Fruit fly (Drosophila melanogaster) whole organism, embryonic: ENCODE results near the gene Scgbeta.

Source experiments
- Ada2b ChIP-seq: fragments of 200-800 bp; sonication (Bioruptor generic); IDR thresholded peaks from 2 replicates; pipeline ENCODE4 v1.3.6; 2022; ENCODE audit warnings: missing biosample characterization, missing genetic modification characterization
- CG10267 ChIP-seq: fragments of 200-800 bp; sonication (Bioruptor generic); optimal IDR thresholded peaks from 2 replicates; lab custom pipeline; 2018; ENCODE audit warnings: missing biosample characterization, mild to moderate bottlenecking, missing genetic modification characterization, moderate library complexity
- CG14014 ChIP-seq: fragments of 200-800 bp; sonication (Bioruptor generic); IDR thresholded peaks from 2 replicates; pipeline ENCODE4 v1.3.6; 2022; ENCODE audit warnings: missing biosample characterization, missing genetic modification characterization
- CG14965 ChIP-seq: fragments of 200-800 bp; sonication (Bioruptor generic); optimal IDR thresholded peaks from 2 replicates; lab custom pipeline; 2016; ENCODE audit warnings: missing biosample characterization, missing genetic modification characterization, borderline replicate concordance
- CG15073 ChIP-seq: fragments of 200-800 bp; sonication (Bioruptor generic); optimal IDR thresholded peaks from 2 replicates; lab custom pipeline; 2016; ENCODE audit warnings: missing biosample characterization, missing genetic modification characterization
- CG17829 ChIP-seq: fragments of 200-800 bp; optimal IDR thresholded peaks from 2 replicates; lab custom pipeline; 2019; ENCODE audit warnings: missing biosample characterization, mild to moderate bottlenecking, missing genetic modification characterization, moderate library complexity
- CG2712 ChIP-seq: fragments of 200-800 bp; optimal IDR thresholded peaks from 3 replicates; lab custom pipeline; 2019; ENCODE audit warnings: missing biosample characterization, mild to moderate bottlenecking, missing genetic modification characterization, moderate library complexity
- CG3065 ChIP-seq: fragments of 200-800 bp; sonication (Bioruptor generic); optimal IDR thresholded peaks from 2 replicates; lab custom pipeline; 2016; ENCODE audit warnings: missing biosample characterization, missing genetic modification characterization
- CG3281 ChIP-seq: fragments of 200-800 bp; sonication (Bioruptor generic); optimal IDR thresholded peaks from 3 replicates; lab custom pipeline; 2017; ENCODE audit warnings: missing biosample characterization, mild to moderate bottlenecking, missing genetic modification characterization
- CG33557 ChIP-seq: fragments of 200-800 bp; sonication (Bioruptor generic); optimal IDR thresholded peaks from 2 replicates; lab custom pipeline; 2019; ENCODE audit warnings: missing biosample characterization, mild to moderate bottlenecking, missing genetic modification characterization, moderate library complexity
- CG3847 ChIP-seq: fragments of 200-800 bp; sonication (Bioruptor generic); IDR thresholded peaks from 2 replicates; pipeline ENCODE4 v1.3.6; 2022; ENCODE audit warnings: missing biosample characterization, missing genetic modification characterization
- CG4360 ChIP-seq: fragments of 200-800 bp; sonication (Bioruptor generic); IDR thresholded peaks from 2 replicates; pipeline ENCODE4 v1.3.6; 2022; ENCODE audit warnings: missing biosample characterization, missing genetic modification characterization
- CG6765 ChIP-seq: fragments of 200-800 bp; sonication (Bioruptor generic); optimal IDR thresholded peaks from 3 replicates; lab custom pipeline; 2017; ENCODE audit warnings: missing biosample characterization, mild to moderate bottlenecking, missing genetic modification characterization
- CG7745 ChIP-seq: fragments of 200-800 bp; sonication (Bioruptor generic); optimal IDR thresholded peaks from 2 replicates; lab custom pipeline; 2018; ENCODE audit warnings: missing biosample characterization, mild to moderate bottlenecking, missing genetic modification characterization, moderate library complexity
- CG7987 ChIP-seq: fragments of 200-800 bp; sonication (Bioruptor generic); optimal IDR thresholded peaks from 2 replicates; lab custom pipeline; 2018; ENCODE audit warnings: missing biosample characterization, mild to moderate bottlenecking, missing genetic modification characterization, moderate library complexity
- CG8359 ChIP-seq: fragments of 200-800 bp; sonication (Bioruptor generic); optimal IDR thresholded peaks from 2 replicates; lab custom pipeline; 2017; ENCODE audit warnings: missing biosample characterization, mild to moderate bottlenecking, missing genetic modification characterization, borderline replicate concordance
- CG8765 ChIP-seq: fragments of 200-800 bp; sonication (Bioruptor generic); IDR thresholded peaks from 2 replicates; pipeline ENCODE4 v1.3.6; 2022; ENCODE audit warnings: missing biosample characterization, missing genetic modification characterization
- CG8924 ChIP-seq: fragments of 200-800 bp; optimal IDR thresholded peaks from 3 replicates; lab custom pipeline; 2019; ENCODE audit warnings: missing biosample characterization, mild to moderate bottlenecking, missing genetic modification characterization, moderate library complexity
- Dfd ChIP-seq, 2 experiments: fragments of >200 bp; optimal IDR thresholded peaks; 2 replicates each; lab custom pipeline; 2017; ENCODE audit warnings: missing biosample characterization in 2 of 2, missing genetic modification characterization in 2 of 2
- H15 ChIP-seq: fragments of 200-800 bp; sonication (Bioruptor generic); IDR thresholded peaks from 3 replicates; pipeline ENCODE4 v1.3.6; 2022; ENCODE audit warnings: missing biosample characterization, missing genetic modification characterization
- HLHmδ ChIP-seq: fragments of 200-800 bp; sonication (Bioruptor generic); optimal IDR thresholded peaks from 2 replicates; lab custom pipeline; 2018; ENCODE audit warnings: missing biosample characterization, mild to moderate bottlenecking, missing genetic modification characterization, moderate library complexity
- HmgZ ChIP-seq: fragments of 200-800 bp; sonication (Bioruptor generic); optimal IDR thresholded peaks from 2 replicates; lab custom pipeline; 2018; ENCODE audit warnings: missing biosample characterization, mild to moderate bottlenecking, missing genetic modification characterization
- Kr ChIP-seq: fragments of 200-800 bp; sonication (Bioruptor generic); optimal IDR thresholded peaks from 2 replicates; lab custom pipeline; 2017; ENCODE audit warnings: missing biosample characterization, mild to moderate bottlenecking, missing genetic modification characterization
- Oaz ChIP-seq: fragments of 200-800 bp; sonication (Bioruptor generic); IDR thresholded peaks from 2 replicates; pipeline ENCODE4 v1.3.6; 2022; ENCODE audit warnings: missing biosample characterization, missing genetic modification characterization
- Opbp ChIP-seq: fragments of 200-800 bp; sonication (Bioruptor generic); IDR thresholded peaks from 3 replicates; pipeline ENCODE4 v1.3.6; 2022; ENCODE audit warnings: missing biosample characterization, missing genetic modification characterization; ENCODE audit not compliant: partially characterized antibody
- Trl ChIP-seq, 3 experiments: fragments of >200 bp in 2 of 3; fragments of 200-800 bp in 1 of 3; sonication (Bioruptor generic) in 1 of 3; optimal IDR thresholded peaks; 2 replicates in 1 of 3; 3 replicates in 2 of 3; lab custom pipeline; 2016 to 2017; ENCODE audit warnings: missing biosample characterization in 1 of 3, missing genetic modification characterization in 1 of 3
- abd-A ChIP-seq: fragments of 200-800 bp; sonication (Bioruptor generic); optimal IDR thresholded peaks from 3 replicates; lab custom pipeline; 2019; ENCODE audit warnings: missing biosample characterization, mild to moderate bottlenecking, missing genetic modification characterization, moderate library complexity
- amos ChIP-seq: fragments of 200-800 bp; sonication (Bioruptor generic); IDR thresholded peaks from 2 replicates; pipeline ENCODE4 v1.3.6; 2022; ENCODE audit warnings: missing biosample characterization, missing genetic modification characterization; ENCODE audit not compliant: partially characterized antibody
- aop ChIP-seq: fragments of 200-800 bp; sonication (Bioruptor generic); IDR thresholded peaks from 2 replicates; pipeline ENCODE4 v1.3.6; 2022; ENCODE audit warnings: missing biosample characterization, missing genetic modification characterization
- bsh ChIP-seq, 2 experiments: fragments of 200-800 bp; sonication (Bioruptor generic); optimal IDR thresholded peaks; 2 replicates each; lab custom pipeline; 2017 to 2018; ENCODE audit warnings: mild to moderate bottlenecking in 2 of 2, missing biosample characterization in 2 of 2, missing genetic modification characterization in 2 of 2, moderate library complexity in 1 of 2
- cg ChIP-seq: fragments of 200-800 bp; sonication (Bioruptor generic); optimal IDR thresholded peaks from 3 replicates; lab custom pipeline; 2019; ENCODE audit warnings: missing biosample characterization, mild to moderate bottlenecking, missing genetic modification characterization, moderate library complexity
- dpn ChIP-seq, 2 experiments: fragments of 200-800 bp; sonication (Bioruptor generic); optimal IDR thresholded peaks; 3 replicates each; lab custom pipeline; 2016; ENCODE audit warnings: missing biosample characterization in 2 of 2, missing genetic modification characterization in 2 of 2
- en ChIP-seq: fragments of 200-800 bp; sonication (Bioruptor generic); optimal IDR thresholded peaks from 2 replicates; lab custom pipeline; 2016; ENCODE audit warnings: missing biosample characterization, missing genetic modification characterization
- exex ChIP-seq: fragments of 200-800 bp; sonication (Bioruptor generic); optimal IDR thresholded peaks from 4 replicates; lab custom pipeline; 2018; ENCODE audit warnings: missing biosample characterization, mild to moderate bottlenecking, missing genetic modification characterization, moderate library complexity
- fd64A ChIP-seq: fragments of 200-800 bp; sonication (Bioruptor generic); optimal IDR thresholded peaks from 3 replicates; lab custom pipeline; 2018; ENCODE audit warnings: missing biosample characterization, mild to moderate bottlenecking, missing genetic modification characterization
- gce ChIP-seq: fragments of 200-800 bp; sonication (Bioruptor generic); IDR thresholded peaks from 3 replicates; pipeline ENCODE4 v1.3.6; 2022; ENCODE audit warnings: missing biosample characterization, missing genetic modification characterization
- h ChIP-seq: fragments of >200 bp; optimal IDR thresholded peaks from 2 replicates; lab custom pipeline; 2017
- jing ChIP-seq: fragments of 200-800 bp; sonication (Bioruptor generic); optimal IDR thresholded peaks from 2 replicates; lab custom pipeline; 2018; ENCODE audit warnings: missing biosample characterization, mild to moderate bottlenecking, missing genetic modification characterization
- mld ChIP-seq: fragments of 200-800 bp; sonication (Bioruptor generic); IDR thresholded peaks from 3 replicates; pipeline ENCODE4 v1.3.6; 2022; ENCODE audit warnings: missing biosample characterization, missing genetic modification characterization; ENCODE audit not compliant: partially characterized antibody
- onecut ChIP-seq: fragments of 200-800 bp; sonication (Bioruptor generic); IDR thresholded peaks from 2 replicates; pipeline ENCODE4 v1.3.6; 2022; ENCODE audit warnings: missing biosample characterization, missing genetic modification characterization
- row ChIP-seq: fragments of 200-800 bp; sonication (Bioruptor generic); IDR thresholded peaks from 3 replicates; pipeline ENCODE4 v1.3.6; 2022; ENCODE audit warnings: missing biosample characterization, missing genetic modification characterization
- stwl ChIP-seq: fragments of 200-800 bp; sonication (Bioruptor generic); optimal IDR thresholded peaks from 3 replicates; lab custom pipeline; 2018; ENCODE audit warnings: missing biosample characterization, mild to moderate bottlenecking, missing genetic modification characterization, moderate library complexity
- toy ChIP-seq: fragments of 200-800 bp; sonication (Bioruptor generic); IDR thresholded peaks from 2 replicates; pipeline ENCODE4 v1.3.6; 2022; ENCODE audit warnings: missing biosample characterization, missing genetic modification characterization
- wdn ChIP-seq: fragments of 200-800 bp; sonication (Bioruptor generic); IDR thresholded peaks from 2 replicates; pipeline ENCODE4 v1.3.6; 2022; ENCODE audit warnings: missing biosample characterization, missing genetic modification characterization

Gene Scgbeta

DNA sequence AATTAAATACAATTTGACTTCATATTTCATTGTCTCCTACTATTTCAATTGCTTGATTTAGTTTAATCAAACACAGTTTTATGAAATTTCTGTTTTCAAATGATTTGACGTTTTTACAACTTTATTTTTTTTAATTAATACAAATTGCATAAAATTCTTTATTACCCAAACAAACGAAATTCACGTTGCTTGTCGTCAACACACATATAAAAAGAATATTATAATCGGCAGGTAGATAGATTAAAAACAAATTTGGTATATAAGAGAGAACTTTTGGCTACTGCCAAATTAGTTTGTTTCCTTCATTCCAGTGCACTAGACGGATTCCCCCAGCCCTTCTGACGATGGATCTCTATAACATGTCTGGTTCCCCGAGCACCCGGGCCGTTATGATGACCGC lies 45.4 kb downstream of the Scgbeta start, which contains the start of gene GstD6:
GstD6 (plus strand) TSS at position 301 of the 400 bp plus-strand sequence.
- TF ChIP-seq aop (GFP tag; lab: Robert Waterston, UW), result no peak
- no peak for TF ChIP-seq dpn (GFP tag; optimal IDR thresholded peaks at IDR 0.05; lab: Kevin White, UChicago)
- no peak for TF ChIP-seq CG7745 (tag; lab: Kevin White, UChicago)
- no peak for TF ChIP-seq CG4360 (GFP tag; lab: Robert Waterston, UW)
- TF ChIP-seq Dfd (GFP tag; optimal IDR thresholded peaks at IDR 0.05; lab: Kevin White, UChicago), result no peak
- no peak for TF ChIP-seq CG14965 (GFP tag; lab: Kevin White, UChicago)
- no peak for TF ChIP-seq jing (GFP tag; lab: Kevin White, UChicago)
- TF ChIP-seq CG3065 (GFP tag; lab: Kevin White, UChicago), result no peak
- no peak for TF ChIP-seq wdn (GFP tag; lab: Robert Waterston, UW)
- TF ChIP-seq en (GFP tag; lab: Kevin White, UChicago), result no peak
- no peak for TF ChIP-seq mld (GFP tag; lab: Robert Waterston, UW)
- TF ChIP-seq toy, result no peak
- TF ChIP-seq fd64A (GFP tag; lab: Kevin White, UChicago), result no peak
- no peak for TF ChIP-seq gce (GFP tag; lab: Robert Waterston, UW)
- TF ChIP-seq, all 482 proteins: peak for 0

DNA sequence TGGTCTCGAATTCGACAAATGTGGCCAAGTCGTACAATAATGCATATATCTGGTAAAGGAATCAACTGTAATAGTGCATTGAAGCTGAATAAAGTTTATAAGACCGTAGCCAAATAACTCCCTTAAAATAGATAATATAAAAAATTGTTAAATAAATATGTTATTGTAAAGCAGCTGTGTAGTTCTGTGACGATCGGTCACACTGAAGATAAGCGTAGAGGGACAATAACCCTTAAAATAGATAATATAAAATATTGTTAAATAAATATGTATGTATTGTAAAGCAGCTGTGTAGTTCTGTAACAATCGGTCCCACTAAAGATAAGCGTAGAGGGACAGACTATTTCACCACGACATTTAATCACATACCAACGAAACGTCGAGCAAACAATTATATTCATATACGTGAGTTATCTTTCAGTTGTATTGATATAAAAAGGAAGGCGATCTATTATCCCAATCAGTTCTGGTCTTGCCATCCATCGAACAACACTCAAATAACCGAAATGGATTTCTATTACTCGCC lies 46.9 kb downstream of the Scgbeta start, which contains the start of gene GstD5:
GstD5 (plus strand) TSS at position 476 of the 526 bp plus-strand sequence.
- TF ChIP-seq exex (tag; lab: Kevin White, UChicago) (peak; percentile 62), CG17829 (no peak), CG8765 (GFP tag; lab: Robert Waterston, UW) (no peak), stwl (tag; lab: Kevin White, UChicago) (peak; percentile 98), amos (GFP tag; lab: Robert Waterston, UW) (0 out of 2 replicates have a peak, but pooled peaks have one; percentile 8), CG8924 (tag; lab: Kevin White, UChicago) (peak; percentile 2), cg (GFP tag; lab: Kevin White, UChicago) (peak; percentile 10), CG10267 (tag; lab: Kevin White, UChicago) (peak; percentile 5), CG7987 (GFP tag; lab: Kevin White, UChicago) (no peak)
- TF ChIP-seq, all 482 proteins: peak for 6

DNA sequence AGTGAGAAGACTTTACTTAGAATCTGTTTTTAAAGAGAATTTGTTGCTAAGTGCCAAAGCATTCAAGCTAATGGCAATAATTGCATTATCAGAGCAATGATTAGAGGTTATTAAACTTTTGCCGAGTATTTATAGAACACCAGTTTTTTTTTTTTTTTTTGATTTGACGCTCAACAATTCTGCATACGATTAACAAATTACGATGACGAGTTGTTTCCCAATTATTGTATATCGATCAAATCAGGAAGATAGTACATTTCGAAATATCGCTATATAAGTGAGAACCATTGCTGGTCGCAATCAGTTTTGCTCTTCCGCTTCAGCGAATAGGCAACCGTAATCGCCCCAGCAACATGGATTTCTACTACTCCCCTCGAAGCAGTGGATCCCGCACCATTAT lies 48.4 kb downstream of the Scgbeta start, which contains the start of gene GstD4:
GstD4 (plus strand) TSS at position 301 of the 400 bp plus-strand sequence.
- no peak for TF ChIP-seq CG7987 (GFP tag; lab: Kevin White, UChicago)
- TF ChIP-seq exex (tag; lab: Kevin White, UChicago), result peak; percentile 23
- TF ChIP-seq Opbp (GFP tag; lab: Robert Waterston, UW), result no peak
- no peak for TF ChIP-seq CG3847 (GFP tag; lab: Robert Waterston, UW)
- TF ChIP-seq, all 482 proteins: peak for 1

DNA sequence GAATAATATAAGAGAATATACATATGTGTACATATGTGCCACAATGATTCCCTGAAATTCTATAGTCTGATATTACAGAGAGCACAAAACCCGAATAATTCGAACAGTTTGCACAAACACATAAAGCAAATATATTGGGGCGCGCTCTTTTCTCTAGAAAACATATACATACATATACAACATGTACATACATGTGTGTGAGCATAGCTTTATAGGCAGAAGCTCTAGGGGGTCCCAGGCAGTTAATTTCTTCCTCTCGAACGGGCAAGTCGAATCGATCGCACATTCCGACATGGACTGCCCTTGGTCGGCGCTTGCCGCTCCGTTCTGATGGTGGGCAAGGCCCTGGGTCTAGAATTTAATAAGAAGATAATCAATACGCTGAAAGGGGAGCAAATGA lies 49.4 kb downstream of the Scgbeta start, which contains the start of gene GstD3:
GstD3 (plus strand) TSS at position 269 of the 400 bp plus-strand sequence.
- no peak for TF ChIP-seq CG2712 (tag; lab: Kevin White, UChicago)
- TF ChIP-seq HLHmδ (GFP tag; lab: Kevin White, UChicago), result no peak
- no peak for TF ChIP-seq CG3281 (GFP tag; lab: Kevin White, UChicago)
- no peak for TF ChIP-seq bsh (GFP tag; optimal IDR thresholded peaks at IDR 0.05; lab: Kevin White, UChicago)
- no peak for TF ChIP-seq row (GFP tag; lab: Robert Waterston, UW)
- no peak for TF ChIP-seq H15 (GFP tag; lab: Robert Waterston, UW)
- TF ChIP-seq Opbp (GFP tag; lab: Robert Waterston, UW), result peak; percentile 15; the same call in 1 of the 3 replicates
- no peak for TF ChIP-seq CG6765
- peak; percentile 12 to 31 for TF ChIP-seq Trl (optimal IDR thresholded peaks at IDR 0.05; lab: Kevin White, UChicago)
- TF ChIP-seq Trl (GFP tag; optimal IDR thresholded peaks at IDR 0.05; lab: Kevin White, UChicago), result no peak
- no peak for TF ChIP-seq Kr (GFP tag; lab: Kevin White, UChicago)
- TF ChIP-seq CG8359 (GFP tag; lab: Kevin White, UChicago), result no peak
- no peak for TF ChIP-seq onecut (GFP tag; lab: Robert Waterston, UW)
- TF ChIP-seq HmgZ, result no peak
- no peak for TF ChIP-seq CG14014 (GFP tag; lab: Robert Waterston, UW)
- no peak for TF ChIP-seq CG33557 (GFP tag; lab: Kevin White, UChicago)
- no peak for TF ChIP-seq Ada2b (GFP tag; lab: Robert Waterston, UW)
- TF ChIP-seq CG15073, result no peak
- TF ChIP-seq abd-A (tag; lab: Kevin White, UChicago), result no peak
- no peak for TF ChIP-seq h (lab: Kevin White, UChicago)
- TF ChIP-seq Oaz, result no peak
